ENCODE assay signal across 3 fruit fly cellular contexts in genomic region chr3L:10903449-10903848, dm6.
TF ChIP-seq lines count a peak whose summit lies in the region.

No protein-coding gene starts in this region.

- TF ChIP-seq CTCF in whole organism, embryonic (GFP tag; optimal IDR thresholded peaks at IDR 0.05; lab: Kevin White, UChicago), result no peak

TF ChIP-seq in whole organism, embryonic, 481 proteins besides CTCF, POLR2A, EP300 and RAD21:
- no peak for TF ChIP-seq CG12155 (GFP tag; optimal IDR thresholded peaks at IDR 0.05; lab: Kevin White, UChicago)
- peak; percentile 8 for TF ChIP-seq CG11504 (tag; optimal IDR thresholded peaks at IDR 0.05; lab: Kevin White, UChicago)
- TF ChIP-seq bsh (GFP tag; optimal IDR thresholded peaks at IDR 0.05; lab: Kevin White, UChicago), result peak in 1 of 2 experiments; percentile 1
- no peak for TF ChIP-seq CG8290 (GFP tag; optimal IDR thresholded peaks at IDR 0.05; lab: Kevin White, UChicago)
- TF ChIP-seq CG8290 (tag; optimal IDR thresholded peaks at IDR 0.05; lab: Kevin White, UChicago), result no peak
- peak; percentile 45; the same call in 1 of the 2 replicates for TF ChIP-seq Drgx (GFP tag; IDR thresholded peaks at IDR 0.05; lab: Robert Waterston, UW)
- TF ChIP-seq sens (GFP tag; lab: Kevin White, UChicago), result peak; percentile 57
- no peak for TF ChIP-seq cato (GFP tag; optimal IDR thresholded peaks at IDR 0.05; lab: Kevin White, UChicago; ENCODE audit: borderline replicate concordance)
- peak; percentile 8 for TF ChIP-seq CG2712 (tag; optimal IDR thresholded peaks at IDR 0.05; lab: Kevin White, UChicago)

TF ChIP-seq in whole organism, prepupa, 60 proteins besides CTCF, POLR2A, EP300 and RAD21 (continues in another document):
- TF ChIP-seq fd85E (GFP tag; optimal IDR thresholded peaks at IDR 0.05; lab: Kevin White, UChicago) (no peak), achi (GFP tag; optimal IDR thresholded peaks at IDR 0.05; lab: Kevin White, UChicago) (peak; percentile 4), Met (GFP tag; optimal IDR thresholded peaks at IDR 0.05; lab: Kevin White, UChicago) (no peak), Sox102F (GFP tag; optimal IDR thresholded peaks at IDR 0.05; lab: Kevin White, UChicago) (no peak), esn (GFP tag; optimal IDR thresholded peaks at IDR 0.05; lab: Kevin White, UChicago) (peak; percentile 27), CG11902 (GFP tag; optimal IDR thresholded peaks at IDR 0.05; lab: Kevin White, UChicago) (no peak), Hr38 (GFP tag; optimal IDR thresholded peaks at IDR 0.05; lab: Kevin White, UChicago) (no peak), CG6276 (GFP tag; optimal IDR thresholded peaks at IDR 0.05; lab: Kevin White, UChicago) (peak; percentile 61), vri (GFP tag; optimal IDR thresholded peaks at IDR 0.05; lab: Kevin White, UChicago) (no peak), CG6854 (GFP tag; optimal IDR thresholded peaks at IDR 0.05; lab: Kevin White, UChicago) (no peak), Eip93F (GFP tag; optimal IDR thresholded peaks at IDR 0.05; lab: Kevin White, UChicago) (no peak), net (GFP tag; optimal IDR thresholded peaks at IDR 0.05; lab: Kevin White, UChicago) (no peak), OdsH (GFP tag; optimal IDR thresholded peaks at IDR 0.05; lab: Kevin White, UChicago) (peak; percentile 32), CG6792 (GFP tag; optimal IDR thresholded peaks at IDR 0.05; lab: Kevin White, UChicago) (no peak), Sox15 (GFP tag; optimal IDR thresholded peaks at IDR 0.05; lab: Kevin White, UChicago) (no peak), svp (GFP tag; lab: Kevin White, UChicago) (peak; percentile 68), Blimp-1 (GFP tag; optimal IDR thresholded peaks at IDR 0.05; lab: Kevin White, UChicago) (no peak), Ets21C (GFP tag; optimal IDR thresholded peaks at IDR 0.05; lab: Kevin White, UChicago) (no peak), lz (GFP tag; optimal IDR thresholded peaks at IDR 0.05; lab: Kevin White, UChicago) (no peak), CG16779 (tag; optimal IDR thresholded peaks at IDR 0.05; lab: Kevin White, UChicago) (peak; percentile 13), CG9139 (GFP tag; optimal IDR thresholded peaks at IDR 0.05; lab: Kevin White, UChicago) (no peak), eg (GFP tag; IDR thresholded peaks at IDR 0.05; lab: Robert Waterston, UW) (0 out of 3 replicates have a peak, but pooled peaks have one; percentile 30), Hr4 (GFP tag; optimal IDR thresholded peaks at IDR 0.05; lab: Kevin White, UChicago) (peak; percentile 22), CG4318 (GFP tag; optimal IDR thresholded peaks at IDR 0.05; lab: Kevin White, UChicago) (peak; percentile 54), CG11762 (GFP tag; optimal IDR thresholded peaks at IDR 0.05; lab: Kevin White, UChicago; ENCODE audit: insufficient read depth) (no peak), CG6163 (GFP tag; IDR thresholded peaks at IDR 0.05; lab: Robert Waterston, UW) (no peak; the same call in 2 of the 3 replicates), cyc (GFP tag; optimal IDR thresholded peaks at IDR 0.05; lab: Kevin White, UChicago) (peak; percentile 6), spab (GFP tag; optimal IDR thresholded peaks at IDR 0.05; lab: Kevin White, UChicago) (no peak), CG6808 (GFP tag; optimal IDR thresholded peaks at IDR 0.05; lab: Kevin White, UChicago) (no peak), topi (GFP tag; optimal IDR thresholded peaks at IDR 0.05; lab: Kevin White, UChicago) (peak; percentile 31), pdm3 (GFP tag; optimal IDR thresholded peaks at IDR 0.05; lab: Kevin White, UChicago) (no peak), Eip75B (GFP tag; optimal IDR thresholded peaks at IDR 0.05; lab: Kevin White, UChicago) (no peak), salr (GFP tag; optimal IDR thresholded peaks at IDR 0.05; lab: Kevin White, UChicago) (peak in 1 of 2 experiments; percentile 37), CG31627 (GFP tag; optimal IDR thresholded peaks at IDR 0.05; lab: Kevin White, UChicago) (no peak), CG3919 (GFP tag; optimal IDR thresholded peaks at IDR 0.05; lab: Kevin White, UChicago) (no peak), CG34406 (GFP tag; optimal IDR thresholded peaks at IDR 0.05; lab: Kevin White, UChicago) (no peak), CG15336 (GFP tag; IDR thresholded peaks at IDR 0.05; lab: Robert Waterston, UW) (no peak; the same call in none of the 2 replicates), Smox (GFP tag; optimal IDR thresholded peaks at IDR 0.05; lab: Kevin White, UChicago) (no peak), Ets96B (tag; optimal IDR thresholded peaks at IDR 0.05; lab: Kevin White, UChicago) (peak; percentile 11), Lpt (GFP tag; optimal IDR thresholded peaks at IDR 0.05; lab: Kevin White, UChicago) (peak; percentile 13), acj6 (GFP tag; optimal IDR thresholded peaks at IDR 0.05; lab: Kevin White, UChicago) (peak; percentile 23), Hr39 (GFP tag; optimal IDR thresholded peaks at IDR 0.05; lab: Kevin White, UChicago) (no peak)

TF ChIP-seq in whole organism, pupa, 21 proteins besides CTCF, POLR2A, EP300 and RAD21:
- TF ChIP-seq rn (GFP tag; IDR thresholded peaks at IDR 0.05; lab: Robert Waterston, UW) (no peak), CG13204 (GFP tag; optimal IDR thresholded peaks at IDR 0.05; lab: Kevin White, UChicago) (no peak), EcR (GFP tag; optimal IDR thresholded peaks at IDR 0.05; lab: Kevin White, UChicago) (no peak), Ets98B (GFP tag; IDR thresholded peaks at IDR 0.05; lab: Robert Waterston, UW) (no peak), CG8301 (tag; optimal IDR thresholded peaks at IDR 0.05; lab: Kevin White, UChicago) (peak; percentile 56), Pif1B (GFP tag; optimal IDR thresholded peaks at IDR 0.05; lab: Kevin White, UChicago) (no peak), CG17806 (tag; optimal IDR thresholded peaks at IDR 0.05; lab: Kevin White, UChicago) (no peak), Pif1A (GFP tag; optimal IDR thresholded peaks at IDR 0.05; lab: Kevin White, UChicago) (no peak), CG9948 (tag; optimal IDR thresholded peaks at IDR 0.05; lab: Kevin White, UChicago) (peak; percentile 59), CG4496 (GFP tag; IDR thresholded peaks at IDR 0.05; lab: Robert Waterston, UW) (no peak), CG8159 (tag; optimal IDR thresholded peaks at IDR 0.05; lab: Kevin White, UChicago) (peak; percentile 5), CG34367 (tag; optimal IDR thresholded peaks at IDR 0.05; lab: Kevin White, UChicago) (no peak), gl (tag; optimal IDR thresholded peaks at IDR 0.05; lab: Kevin White, UChicago) (no peak), D1 (tag; optimal IDR thresholded peaks at IDR 0.05; lab: Kevin White, UChicago) (no peak), CG32121 (GFP tag; IDR thresholded peaks at IDR 0.05; lab: Robert Waterston, UW) (no peak), CG12605 (GFP tag; IDR thresholded peaks at IDR 0.05; lab: Robert Waterston, UW) (no peak), fd96Ca (GFP tag; IDR thresholded peaks at IDR 0.05; lab: Robert Waterston, UW) (no peak), CG10348 (GFP tag; IDR thresholded peaks at IDR 0.05; lab: Robert Waterston, UW) (no peak), Snoo (tag; optimal IDR thresholded peaks at IDR 0.05; lab: Kevin White, UChicago) (peak; percentile 20), CG14655 (GFP tag; optimal IDR thresholded peaks at IDR 0.05; lab: Kevin White, UChicago) (peak; percentile 81), CG15710 (tag; optimal IDR thresholded peaks at IDR 0.05; lab: Kevin White, UChicago) (no peak)

Comparison
In these comparisons a context has a peak if more than half of its experiments do, and no peak if none do; other contexts are left out.
1. Of the 7 proteins assayed by ChIP-seq in both whole organism, embryonic and whole organism, prepupa: peak only in whole organism, embryonic: none; only in whole organism, prepupa: CG16779 and Lpt; in both: none; in neither: 5.